Fruit fly (Drosophila melanogaster) whole organism, embryonic: ENCODE measurements around the gene Rfx.

Experiments
- B-H2 ChIP-seq: fragments of 200-800 bp; sonication (Bioruptor generic); optimal IDR thresholded peaks from 2 replicates; lab custom pipeline; 2018; ENCODE audit warnings: missing biosample characterization, mild to moderate bottlenecking, missing genetic modification characterization
- Bteb2 ChIP-seq: fragments of 200-800 bp; sonication (Bioruptor generic); optimal IDR thresholded peaks from 2 replicates; lab custom pipeline; 2016; ENCODE audit warnings: missing biosample characterization, missing genetic modification characterization
- CG1024 ChIP-seq: fragments of 200-800 bp; sonication (Bioruptor generic); IDR thresholded peaks from 2 replicates; pipeline ENCODE4 v1.3.6; 2022; ENCODE audit warnings: missing biosample characterization, missing genetic modification characterization
- CG11504 ChIP-seq: fragments of 200-800 bp; sonication (Bioruptor generic); optimal IDR thresholded peaks from 3 replicates; lab custom pipeline; 2019; ENCODE audit warnings: missing biosample characterization, mild to moderate bottlenecking, missing genetic modification characterization, moderate library complexity
- CG11560 ChIP-seq: fragments of 200-800 bp; sonication (Bioruptor generic); IDR thresholded peaks from 3 replicates; pipeline ENCODE4 v1.3.6; 2022; ENCODE audit warnings: missing biosample characterization, missing genetic modification characterization
- CG12071 ChIP-seq: fragments of 200-800 bp; sonication (Bioruptor generic); optimal IDR thresholded peaks from 3 replicates; lab custom pipeline; 2018; ENCODE audit warnings: missing biosample characterization, mild to moderate bottlenecking, missing genetic modification characterization
- CG12769 ChIP-seq: fragments of 200-800 bp; sonication (Bioruptor generic); optimal IDR thresholded peaks from 2 replicates; lab custom pipeline; 2019; ENCODE audit warnings: missing biosample characterization, mild to moderate bottlenecking, missing genetic modification characterization, moderate library complexity
- CG13894 ChIP-seq: fragments of 200-800 bp; sonication (Bioruptor generic); optimal IDR thresholded peaks from 3 replicates; lab custom pipeline; 2018; ENCODE audit warnings: missing biosample characterization, mild to moderate bottlenecking, missing genetic modification characterization, moderate library complexity
- CG14014 ChIP-seq: fragments of 200-800 bp; sonication (Bioruptor generic); IDR thresholded peaks from 2 replicates; pipeline ENCODE4 v1.3.6; 2022; ENCODE audit warnings: missing biosample characterization, missing genetic modification characterization
- CG14441 ChIP-seq: fragments of 200-800 bp; sonication (Bioruptor generic); IDR thresholded peaks from 2 replicates; pipeline ENCODE4 v1.3.6; 2022; ENCODE audit warnings: missing biosample characterization, missing genetic modification characterization
- CG18599 ChIP-seq: fragments of 200-800 bp; sonication (Bioruptor generic); optimal IDR thresholded peaks from 3 replicates; lab custom pipeline; 2017; ENCODE audit warnings: missing biosample characterization, missing genetic modification characterization, mild to moderate bottlenecking, moderate library complexity, missing genetic modification reagents
- CG32767 ChIP-seq: fragments of 200-800 bp; sonication (Bioruptor generic); IDR thresholded peaks from 2 replicates; pipeline ENCODE4 v1.3.6; 2022; ENCODE audit warnings: missing biosample characterization, missing genetic modification characterization
- CG3726 ChIP-seq: fragments of 200-800 bp; sonication (Bioruptor generic); IDR thresholded peaks from 3 replicates; pipeline ENCODE4, ENCODE4 v1.3.6; 2022; ENCODE audit warnings: missing biosample characterization, missing genetic modification characterization
- CG7928 ChIP-seq: fragments of 200-800 bp; sonication (Bioruptor generic); optimal IDR thresholded peaks from 2 replicates; lab custom pipeline; 2017; ENCODE audit warnings: missing biosample characterization, mild to moderate bottlenecking, missing genetic modification characterization
- CG9932 ChIP-seq: fragments of 200-800 bp; sonication (Bioruptor generic); IDR thresholded peaks from 2 replicates; pipeline ENCODE4 v1.3.6; 2022; ENCODE audit warnings: missing biosample characterization, missing genetic modification characterization
- CkIIα-i1 ChIP-seq: fragments of 200-800 bp; sonication (Bioruptor generic); IDR thresholded peaks from 2 replicates; pipeline ENCODE4 v1.3.6; 2022; ENCODE audit warnings: missing biosample characterization, missing genetic modification characterization
- Dll ChIP-seq: fragments of 200-800 bp; sonication (Bioruptor generic); IDR thresholded peaks from 4 replicates; pipeline ENCODE4 v1.3.6; 2022; ENCODE audit warnings: missing biosample characterization, missing genetic modification characterization; ENCODE audit not compliant: partially characterized antibody
- Gsc ChIP-seq: fragments of 200-800 bp; sonication (Bioruptor generic); IDR thresholded peaks from 2 replicates; pipeline ENCODE4 v1.3.6; 2022; ENCODE audit warnings: missing biosample characterization, missing genetic modification characterization
- HLH4C ChIP-seq: fragments of 200-800 bp; sonication (Bioruptor generic); IDR thresholded peaks from 3 replicates; pipeline ENCODE4 v1.3.6; 2022; ENCODE audit warnings: missing biosample characterization, missing genetic modification characterization; ENCODE audit not compliant: partially characterized antibody
- Kr ChIP-seq: fragments of 200-800 bp; sonication (Bioruptor generic); optimal IDR thresholded peaks from 2 replicates; lab custom pipeline; 2017; ENCODE audit warnings: missing biosample characterization, mild to moderate bottlenecking, missing genetic modification characterization
- Meics ChIP-seq: fragments of 200-800 bp; sonication (Bioruptor generic); optimal IDR thresholded peaks from 2 replicates; lab custom pipeline; 2017; ENCODE audit warnings: missing biosample characterization, mild to moderate bottlenecking, missing genetic modification characterization
- Myb ChIP-seq: fragments of 200-800 bp; sonication (Bioruptor generic); optimal IDR thresholded peaks from 2 replicates; lab custom pipeline; 2016; ENCODE audit warnings: missing biosample characterization, missing genetic modification characterization
- NK7.1 ChIP-seq: fragments of 200-800 bp; sonication (Bioruptor generic); optimal IDR thresholded peaks from 3 replicates; lab custom pipeline; 2016; ENCODE audit warnings: missing biosample characterization, missing genetic modification characterization
- Nf-YA ChIP-seq: fragments of 200-800 bp; sonication (Bioruptor generic); IDR thresholded peaks from 2 replicates; pipeline ENCODE4 v1.3.6; 2022; ENCODE audit warnings: missing biosample characterization, missing genetic modification characterization
- Poxn ChIP-seq: fragments of 200-800 bp; sonication (Bioruptor generic); IDR thresholded peaks from 2 replicates; pipeline ENCODE4 v1.3.6; 2022; ENCODE audit warnings: missing biosample characterization, missing genetic modification characterization
- Ssrp ChIP-seq: fragments of 200-800 bp; sonication (Bioruptor generic); optimal IDR thresholded peaks from 2 replicates; lab custom pipeline; 2018; ENCODE audit warnings: missing biosample characterization, mild to moderate bottlenecking, missing genetic modification characterization, moderate library complexity
- Vsx1 ChIP-seq: fragments of 200-800 bp; sonication (Bioruptor generic); optimal IDR thresholded peaks from 2 replicates; lab custom pipeline; 2017; ENCODE audit warnings: missing biosample characterization, mild to moderate bottlenecking, missing genetic modification characterization, missing genetic modification reagents
- Xrp1 ChIP-seq: fragments of 200-800 bp; sonication (Bioruptor generic); IDR thresholded peaks from 2 replicates; pipeline ENCODE4 v1.3.6; 2022; ENCODE audit warnings: missing biosample characterization, missing genetic modification characterization
- amos ChIP-seq: fragments of 200-800 bp; sonication (Bioruptor generic); IDR thresholded peaks from 2 replicates; pipeline ENCODE4 v1.3.6; 2022; ENCODE audit warnings: missing biosample characterization, missing genetic modification characterization; ENCODE audit not compliant: partially characterized antibody
- ato ChIP-seq: fragments of 200-800 bp; sonication (Bioruptor generic); IDR thresholded peaks from 2 replicates; pipeline ENCODE4 v1.3.6; 2022; ENCODE audit warnings: missing biosample characterization, missing genetic modification characterization; ENCODE audit not compliant: partially characterized antibody
- bcd ChIP-seq: fragments of 200-800 bp; sonication (Bioruptor generic); optimal IDR thresholded peaks from 2 replicates; lab custom pipeline; 2017; ENCODE audit warnings: missing biosample characterization, mild to moderate bottlenecking, missing genetic modification characterization
- btn ChIP-seq: fragments of 200-800 bp; sonication (Bioruptor generic); optimal IDR thresholded peaks from 2 replicates; lab custom pipeline; 2016; ENCODE audit warnings: missing biosample characterization, missing genetic modification characterization
- danr ChIP-seq: fragments of 200-800 bp; sonication (Bioruptor generic); IDR thresholded peaks from 2 replicates; pipeline ENCODE4 v1.3.6; 2022; ENCODE audit warnings: missing biosample characterization, missing genetic modification characterization
- ems ChIP-seq: fragments of 200-800 bp; sonication (Bioruptor generic); optimal IDR thresholded peaks from 3 replicates; lab custom pipeline; 2016; ENCODE audit warnings: missing biosample characterization, missing genetic modification characterization
- fd3F ChIP-seq: fragments of 200-800 bp; sonication (Bioruptor generic); optimal IDR thresholded peaks from 2 replicates; lab custom pipeline; 2018; ENCODE audit warnings: missing biosample characterization, mild to moderate bottlenecking, missing genetic modification characterization, moderate library complexity
- fd96Cb ChIP-seq: fragments of 200-800 bp; sonication (Bioruptor generic); optimal IDR thresholded peaks from 2 replicates; lab custom pipeline; 2018; ENCODE audit warnings: missing biosample characterization, mild to moderate bottlenecking, missing genetic modification characterization, moderate library complexity
- ham ChIP-seq: fragments of 200-800 bp; sonication (Bioruptor generic); IDR thresholded peaks from 2 replicates; pipeline ENCODE4 v1.3.6; 2022; ENCODE audit warnings: missing biosample characterization, missing genetic modification characterization
- hkb ChIP-seq, 2 experiments: fragments of 200-800 bp in 1 of 2; fragments of >200 bp in 1 of 2; sonication (Bioruptor generic) in 1 of 2; IDR thresholded peaks in 1 of 2; optimal IDR thresholded peaks in 1 of 2; 2 replicates each; pipeline versions ENCODE4 v1.3.6 to Lab custom; 2017 to 2022; ENCODE audit warnings: missing biosample characterization in 1 of 2, missing genetic modification characterization in 1 of 2
- jigr1 ChIP-seq: fragments of 200-800 bp; sonication (Bioruptor generic); IDR thresholded peaks from 3 replicates; pipeline ENCODE4 v1.3.6; 2022; ENCODE audit warnings: missing biosample characterization, missing genetic modification characterization
- kah ChIP-seq: fragments of 200-800 bp; sonication (Bioruptor generic); optimal IDR thresholded peaks from 2 replicates; lab custom pipeline; 2018; ENCODE audit warnings: missing biosample characterization, mild to moderate bottlenecking, missing genetic modification characterization
- kay ChIP-seq: fragments of 200-800 bp; sonication (Bioruptor generic); optimal IDR thresholded peaks from 2 replicates; lab custom pipeline; 2016; ENCODE audit warnings: missing biosample characterization, missing genetic modification characterization
- lmd ChIP-seq: fragments of 200-800 bp; sonication (Bioruptor generic); IDR thresholded peaks from 2 replicates; pipeline ENCODE4 v1.3.6; 2022; ENCODE audit warnings: missing biosample characterization, missing genetic modification characterization
- nom ChIP-seq: fragments of 200-800 bp; sonication (Bioruptor generic); optimal IDR thresholded peaks from 2 replicates; lab custom pipeline; 2017; ENCODE audit warnings: missing biosample characterization, missing genetic modification characterization, mild to moderate bottlenecking, moderate library complexity, missing genetic modification reagents
- odd ChIP-seq: fragments of 200-800 bp; sonication (Bioruptor generic); optimal IDR thresholded peaks from 2 replicates; lab custom pipeline; 2017; ENCODE audit warnings: missing biosample characterization, mild to moderate bottlenecking, missing genetic modification characterization
- pfk ChIP-seq: fragments of 200-800 bp; sonication (Bioruptor generic); optimal IDR thresholded peaks from 2 replicates; lab custom pipeline; 2018; ENCODE audit warnings: missing biosample characterization, mild to moderate bottlenecking, missing genetic modification characterization, moderate library complexity
- pita ChIP-seq: fragments of 200-800 bp; sonication (Bioruptor generic); optimal IDR thresholded peaks from 2 replicates; lab custom pipeline; 2017; ENCODE audit warnings: missing biosample characterization, mild to moderate bottlenecking, missing genetic modification characterization
- psq ChIP-seq: fragments of 200-800 bp; sonication (Bioruptor generic); optimal IDR thresholded peaks from 2 replicates; lab custom pipeline; 2017; ENCODE audit warnings: missing biosample characterization, missing genetic modification characterization
- salm ChIP-seq: fragments of 200-800 bp; sonication (Bioruptor generic); optimal IDR thresholded peaks from 2 replicates; lab custom pipeline; 2018; ENCODE audit warnings: missing biosample characterization, mild to moderate bottlenecking, missing genetic modification characterization
- sd ChIP-seq: fragments of 200-800 bp; sonication (Bioruptor generic); optimal IDR thresholded peaks from 3 replicates; lab custom pipeline; 2018; ENCODE audit warnings: missing biosample characterization, mild to moderate bottlenecking, missing genetic modification characterization, moderate library complexity
- slbo ChIP-seq: fragments of 200-800 bp; sonication (Bioruptor generic); IDR thresholded peaks from 2 replicates; pipeline ENCODE4 v1.3.6; 2022; ENCODE audit warnings: missing biosample characterization, missing genetic modification characterization
- tgo ChIP-seq: fragments of 200-800 bp; sonication (Bioruptor generic); IDR thresholded peaks from 3 replicates; pipeline ENCODE4 v1.3.6; 2022; ENCODE audit warnings: missing biosample characterization, missing genetic modification characterization
- tin ChIP-seq: fragments of 200-800 bp; sonication (Bioruptor generic); optimal IDR thresholded peaks from 3 replicates; lab custom pipeline; 2016; ENCODE audit warnings: missing biosample characterization, missing genetic modification characterization

Gene Rfx

dm6 chr3R:10377849-10378248 is at the start of gene Rfx (continued):
- TF ChIP-seq Bteb2 (GFP tag; lab: Kevin White, UChicago) = no peak
- TF ChIP-seq CG3726 (GFP tag; lab: Robert Waterston, UW) = no peak
- TF ChIP-seq bcd = peak; percentile 33
- TF ChIP-seq salm (tag; lab: Kevin White, UChicago) = no peak
- TF ChIP-seq CG18599 (GFP tag; lab: Kevin White, UChicago) = peak; percentile 41
- TF ChIP-seq tin (GFP tag; lab: Kevin White, UChicago) = peak; percentile 1
- peak; percentile 17 for TF ChIP-seq sd (tag; lab: Kevin White, UChicago)
- no peak for TF ChIP-seq Nf-YA (GFP tag; lab: Robert Waterston, UW)
- TF ChIP-seq CG14441 (GFP tag; lab: Robert Waterston, UW) = no peak
- no peak for TF ChIP-seq Poxn
- no peak for TF ChIP-seq fd3F (GFP tag; lab: Kevin White, UChicago)
- TF ChIP-seq ems = peak; percentile 31
- TF ChIP-seq kah (GFP tag; lab: Kevin White, UChicago) = no peak
- TF ChIP-seq HLH4C (GFP tag; lab: Robert Waterston, UW) = no peak
- no peak for TF ChIP-seq ato
- TF ChIP-seq CG32767 = no peak
- no peak for TF ChIP-seq CG9932
- no peak for TF ChIP-seq kay (GFP tag; lab: Kevin White, UChicago)
- no peak for TF ChIP-seq odd (GFP tag; lab: Kevin White, UChicago)
- peak; percentile 8 for TF ChIP-seq Kr (GFP tag; lab: Kevin White, UChicago)
- TF ChIP-seq amos (GFP tag; lab: Robert Waterston, UW) = no peak
- TF ChIP-seq CG13894 (tag; lab: Kevin White, UChicago) = no peak
- TF ChIP-seq pfk (GFP tag; lab: Kevin White, UChicago) = no peak
- TF ChIP-seq NK7.1 (GFP tag; lab: Kevin White, UChicago) = no peak
- TF ChIP-seq CkIIα-i1 = no peak
- TF ChIP-seq tgo (GFP tag; lab: Robert Waterston, UW) = no peak
- peak; percentile 79 for TF ChIP-seq Myb (GFP tag; lab: Kevin White, UChicago)
- TF ChIP-seq CG14014 = no peak
- TF ChIP-seq CG1024 (GFP tag; lab: Robert Waterston, UW) = no peak
- TF ChIP-seq CG11560 = no peak
- TF ChIP-seq Ssrp = no peak
- no peak for TF ChIP-seq Gsc (GFP tag; lab: Robert Waterston, UW)
- TF ChIP-seq danr (GFP tag; lab: Robert Waterston, UW) = no peak
- TF ChIP-seq CG7928 (GFP tag; lab: Kevin White, UChicago) = no peak
- no peak for TF ChIP-seq jigr1
- TF ChIP-seq hkb (optimal IDR thresholded peaks at IDR 0.05; lab: Kevin White, UChicago) = no peak
- TF ChIP-seq hkb (GFP tag; IDR thresholded peaks at IDR 0.05; lab: Robert Waterston, UW) = no peak
- TF ChIP-seq Xrp1 (GFP tag; lab: Robert Waterston, UW) = no peak
- TF ChIP-seq nom (GFP tag; lab: Kevin White, UChicago) = peak; percentile 55
- TF ChIP-seq btn (GFP tag; lab: Kevin White, UChicago) = no peak
- peak; percentile 62 for TF ChIP-seq B-H2 (GFP tag; lab: Kevin White, UChicago)
- TF ChIP-seq CG11504 = peak; percentile 99
- TF ChIP-seq Meics (GFP tag; lab: Kevin White, UChicago) = peak; percentile 7
- no peak for TF ChIP-seq pita (GFP tag; lab: Kevin White, UChicago)
- no peak for TF ChIP-seq Dll
- no peak for TF ChIP-seq lmd
- no peak for TF ChIP-seq CG12071 (GFP tag; lab: Kevin White, UChicago)
- TF ChIP-seq CG12769 (tag; lab: Kevin White, UChicago) = no peak
- no peak for TF ChIP-seq slbo (GFP tag; lab: Robert Waterston, UW)
- no peak for TF ChIP-seq fd96Cb (tag; lab: Kevin White, UChicago)
- no peak for TF ChIP-seq Vsx1 (GFP tag; lab: Kevin White, UChicago)
- no peak for TF ChIP-seq ham
- TF ChIP-seq psq = no peak
